Worm (Caenorhabditis elegans): ENCODE results near the gene E04D5.4.

The E04D5.4 gene

DNA sequence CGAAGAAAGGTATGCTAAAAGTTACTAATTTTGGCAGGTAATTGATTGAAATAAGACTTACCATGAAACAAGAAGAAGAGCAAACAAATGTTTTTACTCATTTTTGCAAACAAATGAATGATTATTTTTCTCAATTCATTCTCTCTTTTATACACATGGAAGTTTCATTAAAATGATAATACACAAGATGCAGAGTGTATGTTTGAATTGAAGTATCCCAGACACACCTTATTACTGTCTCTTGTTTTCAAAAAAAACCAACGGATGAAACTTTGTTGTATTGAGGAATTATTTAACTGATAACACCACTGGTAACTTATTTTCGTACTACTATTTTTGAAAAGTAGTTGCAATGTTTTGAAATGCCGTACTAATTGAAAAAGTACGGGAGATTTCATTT is 39.3 kb downstream of the E04D5.4 start, which contains the start of gene clec-59:
TSS of gene clec-59 (minus strand) at position 101 of the 400 bp plus-strand sequence.
- TF ChIP-seq tlf-1 (GFP tag; optimal IDR thresholded peaks at IDR 0.05) = no peak
- TF ChIP-seq F57C9.4 (tag; optimal IDR thresholded peaks at IDR 0.05) = no peak
- no peak for TF ChIP-seq pbrm-1 (GFP tag; IDR thresholded peaks at IDR 0.05)
- no peak for TF ChIP-seq ztf-28 (GFP tag; IDR thresholded peaks at IDR 0.05)
- no peak for TF ChIP-seq madf-6 (GFP tag; IDR thresholded peaks at IDR 0.05)
- TF ChIP-seq hlh-12 (tag; optimal IDR thresholded peaks at IDR 0.05) = no peak
- TF ChIP-seq nhr-80 (tag; optimal IDR thresholded peaks at IDR 0.05) = no peak
- no peak for TF ChIP-seq pha-4 (tag; optimal IDR thresholded peaks at IDR 0.05)
- no peak for TF ChIP-seq snpc-1.3 (tag; optimal IDR thresholded peaks at IDR 0.05; ENCODE audit: insufficient read depth)
- no peak for TF ChIP-seq lin-26 (GFP tag; IDR thresholded peaks at IDR 0.05)
- no peak for TF ChIP-seq F23B12.7 (tag; optimal IDR thresholded peaks at IDR 0.05; ENCODE audit: insufficient read depth)
- no peak for TF ChIP-seq fkh-3 (tag; optimal IDR thresholded peaks at IDR 0.05)
- no peak for TF ChIP-seq Y53F4B.3 (GFP tag; IDR thresholded peaks at IDR 0.05)
- TF ChIP-seq lsy-27 (tag; optimal IDR thresholded peaks at IDR 0.05; ENCODE audit: borderline replicate concordance, insufficient read depth) = no peak
- no peak for TF ChIP-seq aptf-3 (GFP tag; IDR thresholded peaks at IDR 0.05)
- no peak for TF ChIP-seq ceh-100 (GFP tag; IDR thresholded peaks at IDR 0.05)
- no peak for TF ChIP-seq tbx-9 (tag; optimal IDR thresholded peaks at IDR 0.05; ENCODE audit: borderline replicate concordance)
- TF ChIP-seq Y67H2A.10 (GFP tag; conservative IDR thresholded peaks at IDR 0.05) = no peak
- TF ChIP-seq madf-10 (tag; optimal IDR thresholded peaks at IDR 0.05) = no peak
- TF ChIP-seq ceh-27 (GFP tag; optimal IDR thresholded peaks at IDR 0.05) = no peak

DNA sequence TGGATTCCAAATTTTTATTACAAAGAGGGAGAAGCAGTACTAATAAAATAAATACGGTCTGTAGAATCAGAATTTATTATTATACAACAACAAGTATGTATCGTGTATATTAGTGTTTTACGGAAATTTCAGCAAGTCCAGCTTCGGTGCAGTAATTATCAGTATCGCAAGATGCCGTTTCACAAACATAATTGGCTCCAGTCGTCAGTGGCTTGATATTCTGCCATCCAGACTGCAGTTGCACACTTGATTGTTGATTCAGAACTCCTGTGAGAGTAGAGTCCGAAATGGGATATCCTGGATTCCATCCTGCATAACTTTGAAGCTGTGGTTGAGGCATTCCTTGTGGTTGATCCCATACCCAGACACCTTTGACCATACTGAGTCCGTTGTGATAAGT is 40.0 kb downstream of the E04D5.4 start:
- TF ChIP-seq madf-8 (GFP tag; conservative IDR thresholded peaks at IDR 0.05) (no peak), F39B2.1 (GFP tag; IDR thresholded peaks at IDR 0.05) (no peak), xnd-1 (tag; optimal IDR thresholded peaks at IDR 0.05) (no peak), ztf-3 (GFP tag; optimal IDR thresholded peaks at IDR 0.05) (no peak), dox-1 (GFP tag; IDR thresholded peaks at IDR 0.05) (no peak), ztf-25 (GFP tag; IDR thresholded peaks at IDR 0.05) (no peak), zim-3 (tag; optimal IDR thresholded peaks at IDR 0.05) (no peak)

DNA sequence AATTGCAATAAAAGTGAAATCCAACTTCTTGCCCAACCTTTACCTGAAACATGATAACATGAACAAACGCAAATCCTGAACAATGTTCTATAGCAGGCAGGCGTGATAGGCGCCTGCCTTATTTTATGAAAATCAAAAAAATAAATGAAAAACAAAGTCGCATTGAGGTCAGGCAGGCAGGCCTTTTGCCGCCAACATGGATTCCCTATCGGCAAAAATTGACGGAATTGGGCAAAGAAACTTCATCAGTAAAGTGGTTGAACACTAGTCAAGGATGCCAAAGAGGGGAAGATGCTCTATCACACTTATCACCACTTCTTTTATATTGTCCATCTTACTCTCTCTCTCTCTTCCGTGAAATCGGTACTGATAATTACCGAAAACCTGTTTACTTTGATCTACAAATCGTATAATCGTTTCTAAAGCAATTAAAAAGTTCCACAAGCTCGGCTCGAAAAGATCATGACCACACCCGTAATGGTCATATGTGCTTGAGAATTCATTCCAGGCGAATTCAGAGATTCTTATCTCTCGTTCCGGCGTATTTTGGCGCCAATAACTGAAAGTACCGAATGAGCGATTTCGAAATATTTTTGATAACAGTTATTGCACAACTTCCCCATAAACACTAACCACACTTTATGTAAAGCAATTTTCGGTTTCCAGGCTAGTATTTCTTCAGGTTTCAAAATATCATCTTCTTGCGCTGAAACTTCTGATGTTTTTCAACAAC is 41.9 kb downstream of the E04D5.4 start, which contains the start of the genes clec-60 and ZK666.11:
TSS of gene clec-60 (minus strand) at position 51 of the 733 bp plus-strand sequence.
TSS of gene ZK666.11 (plus strand) at position 699 of the 733 bp plus-strand sequence.
- TF ChIP-seq akir-1 (GFP tag; optimal IDR thresholded peaks at IDR 0.05) (no peak), cebp-1 (GFP tag; IDR thresholded peaks at IDR 0.05) (0 out of 2 replicates have a peak, but pooled peaks have one; percentile 49), cebp-1 (tag; optimal IDR thresholded peaks at IDR 0.05) (no peak), nhr-80 (tag; optimal IDR thresholded peaks at IDR 0.05) (peak; percentile 6)

DNA sequence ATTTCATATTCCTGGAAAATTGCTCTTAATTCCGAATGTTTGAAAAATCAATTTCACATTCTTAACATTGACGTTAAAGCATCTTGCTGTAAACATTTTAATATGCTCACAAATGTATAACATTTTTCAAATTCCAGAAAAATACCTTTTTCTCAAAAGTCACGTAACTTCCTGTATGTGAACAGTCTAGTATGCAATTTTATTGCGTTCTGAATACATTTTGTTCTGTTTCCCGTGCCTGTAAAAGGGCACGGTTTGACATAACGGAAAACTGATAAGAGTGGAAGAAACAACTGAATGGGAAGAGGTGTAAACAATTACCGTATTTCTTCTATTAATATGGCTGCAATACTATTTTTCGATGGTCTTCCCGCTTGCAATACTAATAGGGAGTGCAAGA is 42.8 kb downstream of the E04D5.4 start:
- TF ChIP-seq ceh-58 (GFP tag; IDR thresholded peaks at IDR 0.05) = no peak
- TF ChIP-seq nhr-80 (tag; optimal IDR thresholded peaks at IDR 0.05) = peak; percentile 10
- no peak for TF ChIP-seq F52B5.7 (tag; optimal IDR thresholded peaks at IDR 0.05)
